Worm (Caenorhabditis elegans) whole organism, L4 larva: ENCODE measurements around the gene flad-1.

Source experiments
- F10B5.3 ChIP-seq: sonication (generic microtip); optimal IDR thresholded peaks from 2 replicates; lab custom pipeline; 2016; ENCODE audit warnings: mild to moderate bottlenecking, missing genetic modification characterization, missing compliant biosample characterization
- F37D6.2 ChIP-seq: sonication (generic microtip); optimal IDR thresholded peaks from 2 replicates; lab custom pipeline; 2016; ENCODE audit warnings: mild to moderate bottlenecking, missing genetic modification characterization, missing compliant biosample characterization
- F49E8.2 ChIP-seq: sonication (generic microtip); optimal IDR thresholded peaks from 2 replicates; lab custom pipeline; 2016; ENCODE audit warnings: missing compliant biosample characterization, mild to moderate bottlenecking, missing genetic modification characterization, borderline replicate concordance
- T26A8.4 ChIP-seq: fragments of 200-800 bp; sonication (Bioruptor generic); IDR thresholded peaks from 2 replicates; pipeline ENCODE4 v1.3.6; 2022; ENCODE audit warnings: missing genetic modification characterization, missing compliant biosample characterization
- Y48G9A.11 ChIP-seq: fragments of 200-800 bp; sonication (Bioruptor generic); IDR thresholded peaks from 2 replicates; pipeline ENCODE4 v1.3.6; 2022; ENCODE audit warnings: missing genetic modification reagents, missing genetic modification characterization, missing compliant biosample characterization
- ZK337.2 ChIP-seq: fragments of 200-800 bp; sonication (Bioruptor generic); IDR thresholded peaks from 2 replicates; pipeline ENCODE4 v1.3.6; 2022; ENCODE audit warnings: missing genetic modification reagents, missing genetic modification characterization, missing compliant biosample characterization
- aly-2 ChIP-seq: sonication (generic microtip); optimal IDR thresholded peaks from 2 replicates; lab custom pipeline; 2018; ENCODE audit warnings: missing biosample characterization, missing genetic modification characterization
- ama-1 ChIP-seq: fragments of 150-350 bp; optimal IDR thresholded peaks from 2 replicates; lab custom pipeline; 2014; ENCODE audit warnings: inconsistent platforms, mixed read lengths
- arid-1 ChIP-seq: fragments of 200-800 bp; sonication (Bioruptor generic); conservative IDR thresholded peaks from 2 replicates; pipeline ENCODE4 v1.3.6; 2022; ENCODE audit warnings: missing genetic modification reagents, missing genetic modification characterization, missing compliant biosample characterization
- ceh-28 ChIP-seq: fragments of 150-350 bp; optimal IDR thresholded peaks from 2 replicates; lab custom pipeline; 2014; ENCODE audit warnings: missing biosample characterization, missing genetic modification reagents, missing genetic modification characterization
- ceh-32 ChIP-seq: sonication (generic microtip); optimal IDR thresholded peaks from 2 replicates; lab custom pipeline; 2016; ENCODE audit warnings: mild to moderate bottlenecking, missing genetic modification characterization, missing compliant biosample characterization; ENCODE audit not compliant: poor library complexity
- cey-2 ChIP-seq: sonication (generic microtip); optimal IDR thresholded peaks from 3 replicates; lab custom pipeline; 2017; ENCODE audit warnings: missing genetic modification characterization, mild to moderate bottlenecking, missing compliant biosample characterization, antibody characterized with exemption, borderline replicate concordance; ENCODE audit not compliant: insufficient read depth
- ctbp-1 ChIP-seq: fragments of 200-800 bp; sonication (Bioruptor generic); IDR thresholded peaks from 2 replicates; pipeline ENCODE4 v1.3.6; 2022; ENCODE audit warnings: missing genetic modification reagents, missing genetic modification characterization, missing compliant biosample characterization
- daf-16 ChIP-seq, 3 experiments: sonication (generic microtip); optimal IDR thresholded peaks; 2 replicates each; lab custom pipeline; 2016 to 2017; ENCODE audit warnings: missing genetic modification characterization in 3 of 3, missing genetic modification reagents in 3 of 3, mild to moderate bottlenecking in 2 of 3, missing compliant biosample characterization in 2 of 3, missing biosample characterization in 1 of 3, moderate library complexity in 1 of 3
- daf-8 ChIP-seq: fragments of 200-800 bp; sonication (Bioruptor generic); IDR thresholded peaks from 2 replicates; pipeline ENCODE4 v1.3.6; 2022; ENCODE audit warnings: missing genetic modification characterization, missing compliant biosample characterization
- dpl-1 ChIP-seq: fragments of 150-350 bp; optimal IDR thresholded peaks from 2 replicates; lab custom pipeline; 2014; ENCODE audit warnings: missing biosample characterization, missing genetic modification reagents, missing genetic modification characterization
- duxl-1 ChIP-seq: sonication (generic microtip); optimal IDR thresholded peaks from 2 replicates; lab custom pipeline; 2016; ENCODE audit warnings: mild to moderate bottlenecking, missing genetic modification characterization, moderate library complexity, missing compliant biosample characterization; ENCODE audit not compliant: poor library complexity
- egl-43 ChIP-seq: fragments of 200-800 bp; sonication (Bioruptor generic); IDR thresholded peaks from 2 replicates; pipeline ENCODE4 v1.3.6; 2022; ENCODE audit warnings: missing genetic modification reagents, missing genetic modification characterization, missing compliant biosample characterization
- fkh-10 ChIP-seq: fragments of 150-350 bp; optimal IDR thresholded peaks from 2 replicates; lab custom pipeline; 2014; ENCODE audit warnings: missing biosample characterization, missing genetic modification reagents, missing genetic modification characterization
- fos-1 ChIP-seq: fragments of 150-350 bp; optimal IDR thresholded peaks from 2 replicates; lab custom pipeline; 2014; ENCODE audit warnings: missing biosample characterization, missing genetic modification characterization
- hif-1 ChIP-seq, 2 experiments: sonication (generic microtip); optimal IDR thresholded peaks; 2 replicates each; lab custom pipeline; 2016 to 2017; ENCODE audit warnings: missing compliant biosample characterization in 2 of 2, missing genetic modification characterization in 2 of 2, missing genetic modification reagents in 2 of 2, missing genotype in 2 of 2, mild to moderate bottlenecking in 1 of 2
- hlh-11 ChIP-seq: fragments of 200-800 bp; sonication (Bioruptor generic); optimal IDR thresholded peaks from 2 replicates; lab custom pipeline; 2018; ENCODE audit warnings: mild to moderate bottlenecking, missing genetic modification characterization, missing compliant biosample characterization
- hlh-30 ChIP-seq: sonication (generic microtip); optimal IDR thresholded peaks from 2 replicates; lab custom pipeline; 2017; ENCODE audit warnings: antibody characterized with exemption, mild to moderate bottlenecking, missing genetic modification characterization, missing compliant biosample characterization; ENCODE audit not compliant: insufficient read depth
- hmg-1.1 ChIP-seq: fragments of 200-800 bp; sonication (Bioruptor generic); IDR thresholded peaks from 2 replicates; pipeline ENCODE4 v1.3.6; 2022; ENCODE audit warnings: missing genetic modification reagents, missing genetic modification characterization, missing compliant biosample characterization
- lin-29 ChIP-seq: fragments of 200-800 bp; sonication (Bioruptor generic); IDR thresholded peaks from 2 replicates; pipeline ENCODE4 v1.3.6; 2022; ENCODE audit warnings: missing genetic modification reagents, missing genetic modification characterization, missing compliant biosample characterization
- lsy-2 ChIP-seq, 2 experiments: fragments of 150-350 bp in 1 of 2; sonication (generic microtip) in 1 of 2; optimal IDR thresholded peaks; 2 replicates each; lab custom pipeline; 2014 to 2017; ENCODE audit warnings: missing biosample characterization in 2 of 2, missing genetic modification characterization in 2 of 2
- madf-5 ChIP-seq, 2 experiments: fragments of 200-800 bp; sonication (Bioruptor generic); IDR thresholded peaks; 2 replicates each; pipeline ENCODE4 v1.3.6; 2022; ENCODE audit warnings: missing compliant biosample characterization in 2 of 2, missing genetic modification characterization in 2 of 2
- madf-9 ChIP-seq: fragments of 200-800 bp; sonication (Bioruptor generic); conservative IDR thresholded peaks from 2 replicates; pipeline ENCODE4 v1.3.6; 2022; ENCODE audit warnings: missing genetic modification reagents, missing genetic modification characterization, missing compliant biosample characterization
- mdl-1 ChIP-seq, 2 experiments: fragments of 150-350 bp in 1 of 2; sonication (generic microtip) in 1 of 2; optimal IDR thresholded peaks; 2 replicates each; lab custom pipeline; 2014 to 2017; ENCODE audit warnings: missing biosample characterization in 2 of 2, missing genetic modification characterization in 2 of 2
- mes-2 ChIP-seq: sonication (generic microtip); optimal IDR thresholded peaks from 2 replicates; lab custom pipeline; 2016; ENCODE audit warnings: missing genotype, mild to moderate bottlenecking, missing genetic modification characterization, missing compliant biosample characterization; ENCODE audit not compliant: poor library complexity, severe bottlenecking
- mxl-3 ChIP-seq: fragments of 200-800 bp; sonication (Bioruptor generic); optimal IDR thresholded peaks from 2 replicates; lab custom pipeline; 2018; ENCODE audit warnings: mild to moderate bottlenecking, missing genetic modification characterization, missing compliant biosample characterization
- nhr-102 ChIP-seq: sonication (generic microtip); optimal IDR thresholded peaks from 2 replicates; lab custom pipeline; 2016; ENCODE audit warnings: mild to moderate bottlenecking, missing genetic modification characterization, moderate library complexity, missing compliant biosample characterization
- nhr-237 ChIP-seq: sonication (generic microtip); optimal IDR thresholded peaks from 2 replicates; lab custom pipeline; 2017; ENCODE audit warnings: missing biosample characterization, missing genetic modification characterization
- nhr-25 ChIP-seq: sonication (generic microtip); optimal IDR thresholded peaks from 2 replicates; lab custom pipeline; 2017; ENCODE audit warnings: missing genetic modification characterization, mild to moderate bottlenecking, missing compliant biosample characterization, antibody characterized with exemption, moderate library complexity, borderline replicate concordance; ENCODE audit not compliant: insufficient read depth
- nhr-41 ChIP-seq: fragments of 200-800 bp; sonication (Bioruptor generic); IDR thresholded peaks from 2 replicates; pipeline ENCODE4 v1.3.6; 2022; ENCODE audit warnings: missing genetic modification reagents, missing genetic modification characterization, missing compliant biosample characterization
- nhr-6 ChIP-seq: fragments of 150-350 bp; optimal IDR thresholded peaks from 2 replicates; lab custom pipeline; 2014; ENCODE audit warnings: missing biosample characterization, missing genetic modification characterization
- php-3 ChIP-seq: fragments of 200-800 bp; sonication (Bioruptor generic); IDR thresholded peaks from 2 replicates; pipeline ENCODE4 v1.3.6; 2022; ENCODE audit warnings: missing genetic modification reagents, missing genetic modification characterization, missing compliant biosample characterization
- pqm-1 ChIP-seq: sonication (generic microtip); optimal IDR thresholded peaks from 2 replicates; lab custom pipeline; 2017; ENCODE audit warnings: missing biosample characterization, missing genetic modification characterization
- sdz-12 ChIP-seq: fragments of 200-800 bp; sonication (Bioruptor generic); optimal IDR thresholded peaks from 2 replicates; lab custom pipeline; 2018; ENCODE audit warnings: mild to moderate bottlenecking, missing genetic modification characterization, missing compliant biosample characterization
- set-16 ChIP-seq: fragments of 200-800 bp; sonication (Bioruptor generic); IDR thresholded peaks from 2 replicates; pipeline ENCODE4 v1.3.6; 2022; ENCODE audit warnings: missing genetic modification reagents, missing genetic modification characterization, missing compliant biosample characterization
- snpc-1.2 ChIP-seq: fragments of 200-800 bp; sonication (Bioruptor generic); IDR thresholded peaks from 2 replicates; pipeline ENCODE4 v1.3.6; 2022; ENCODE audit warnings: missing genetic modification reagents, missing genetic modification characterization, missing compliant biosample characterization
- snpc-4 ChIP-seq: fragments of 150-350 bp; optimal IDR thresholded peaks from 2 replicates; lab custom pipeline; 2014; ENCODE audit warnings: missing biosample characterization, missing genetic modification characterization
- tra-1 ChIP-seq: fragments of 200-800 bp; sonication (Bioruptor generic); IDR thresholded peaks from 2 replicates; pipeline ENCODE4 v1.3.6; 2022; ENCODE audit warnings: missing genetic modification reagents, missing genetic modification characterization, missing compliant biosample characterization
- unc-130 ChIP-seq: sonication (generic microtip); optimal IDR thresholded peaks from 2 replicates; lab custom pipeline; 2016; ENCODE audit warnings: missing genetic modification reagents, missing genetic modification characterization, missing compliant biosample characterization
- vab-7 ChIP-seq: fragments of 200-800 bp; sonication (Bioruptor generic); IDR thresholded peaks from 2 replicates; pipeline ENCODE4 v1.3.6; 2022; ENCODE audit warnings: missing genetic modification reagents, missing genetic modification characterization, missing compliant biosample characterization
- zag-1 ChIP-seq: fragments of 150-350 bp; optimal IDR thresholded peaks from 2 replicates; lab custom pipeline; 2014; ENCODE audit warnings: missing biosample characterization, missing genetic modification characterization
- zfp-2 ChIP-seq: sonication (generic microtip); optimal IDR thresholded peaks from 2 replicates; lab custom pipeline; 2016; ENCODE audit warnings: mild to moderate bottlenecking, missing genetic modification characterization, missing compliant biosample characterization
- zip-11 ChIP-seq: fragments of 200-800 bp; sonication (Bioruptor generic); IDR thresholded peaks from 2 replicates; pipeline ENCODE4 v1.3.6; 2022; ENCODE audit warnings: missing genetic modification characterization, missing compliant biosample characterization
- zip-2 ChIP-seq: fragments of 150-350 bp; optimal IDR thresholded peaks from 2 replicates; lab custom pipeline; 2014; ENCODE audit warnings: missing biosample characterization, missing genetic modification characterization

flad-1 gene

ce11 chrII:9934570-9934969 lies 9.4 kb upstream of the flad-1 start (continued):
- TF ChIP-seq unc-130 (GFP tag; lab: Kevin White, UChicago) (no peak), snpc-1.2 (peak; percentile 21; the same call in 1 of the 2 replicates), hlh-11 (tag; lab: Kevin White, UChicago) (no peak), egl-43 (GFP tag; lab: Robert Waterston, UW) (peak; percentile 58; the same call in 1 of the 2 replicates), zip-2 (no peak), aly-2 (tag; lab: Kevin White, UChicago) (no peak), nhr-237 (tag; lab: Kevin White, UChicago) (no peak), zip-11 (no peak), cey-2 (tag; lab: Kevin White, UChicago) (no peak), F10B5.3 (tag; lab: Kevin White, UChicago) (no peak), ama-1 (lab: Kevin White, UChicago) (peak; percentile 39), ceh-32 (no peak), daf-8 (GFP tag; lab: Robert Waterston, UW) (no peak), duxl-1 (tag; lab: Kevin White, UChicago) (peak; percentile 8), arid-1 (GFP tag; lab: Robert Waterston, UW) (0 out of 2 replicates have a peak, but pooled peaks have one; percentile 32), nhr-25 (tag; lab: Kevin White, UChicago) (no peak), sdz-12 (GFP tag; lab: Kevin White, UChicago) (peak; percentile 65), dpl-1 (no peak), madf-9 (GFP tag; lab: Robert Waterston, UW) (no peak), madf-5 (GFP tag; IDR thresholded peaks at IDR 0.05; lab: Robert Waterston, UW) (0 out of 4 replicates have a peak, but pooled peaks of 1 of the 2 experiments have one; percentile 36), nhr-102 (tag; lab: Kevin White, UChicago) (no peak), pqm-1 (tag; lab: Kevin White, UChicago) (no peak), hmg-1.1 (GFP tag; lab: Robert Waterston, UW) (no peak), hif-1 (tag; optimal IDR thresholded peaks at IDR 0.05; lab: Kevin White, UChicago) (no peak), nhr-41 (GFP tag; lab: Robert Waterston, UW) (no peak), T26A8.4 (no peak; the same call in 1 of the 2 replicates), fos-1 (tag; lab: Kevin White, UChicago) (no peak), ZK337.2 (0 out of 2 replicates have a peak, but pooled peaks have one; percentile 15), lin-29 (GFP tag; lab: Robert Waterston, UW) (0 out of 2 replicates have a peak, but pooled peaks have one; percentile 38), php-3 (GFP tag; lab: Robert Waterston, UW) (0 out of 2 replicates have a peak, but pooled peaks have one; percentile 32), fkh-10 (GFP tag; lab: Kevin White, UChicago) (no peak), ctbp-1 (GFP tag; lab: Robert Waterston, UW) (0 out of 2 replicates have a peak, but pooled peaks have one; percentile 24), zag-1 (tag; lab: Kevin White, UChicago) (no peak), set-16 (GFP tag; lab: Robert Waterston, UW) (no peak), nhr-6 (tag; lab: Kevin White, UChicago) (no peak), F37D6.2 (no peak), snpc-4 (tag; lab: Kevin White, UChicago) (no peak), daf-16 (GFP tag; optimal IDR thresholded peaks at IDR 0.05; lab: Kevin White, UChicago) (no peak), daf-16 (tag; optimal IDR thresholded peaks at IDR 0.05; lab: Kevin White, UChicago) (peak; percentile 14), mes-2 (tag; lab: Kevin White, UChicago) (peak; percentile 48), tra-1 (no peak), lsy-2 (tag; optimal IDR thresholded peaks at IDR 0.05; lab: Kevin White, UChicago) (no peak), Y48G9A.11 (GFP tag; lab: Robert Waterston, UW) (0 out of 2 replicates have a peak, but pooled peaks have one; percentile 38), vab-7 (GFP tag; lab: Robert Waterston, UW) (no peak), ceh-28 (no peak), zfp-2 (tag; lab: Kevin White, UChicago) (no peak), mxl-3 (no peak), F49E8.2 (tag; lab: Kevin White, UChicago) (no peak), hlh-30 (no peak), mdl-1 (tag; optimal IDR thresholded peaks at IDR 0.05; lab: Kevin White, UChicago) (no peak)
